Worm (Caenorhabditis elegans) whole organism, L4 larva: ENCODE measurements around the gene T05A8.8.

Source experiments
- F49E8.2 ChIP-seq: sonication (generic microtip); optimal IDR thresholded peaks from 2 replicates; lab custom pipeline; 2016; ENCODE audit warnings: missing compliant biosample characterization, mild to moderate bottlenecking, missing genetic modification characterization, borderline replicate concordance
- R02D3.7 ChIP-seq: fragments of 150-350 bp; sonication (generic microtip); optimal IDR thresholded peaks from 3 replicates; lab custom pipeline; 2014; ENCODE audit warnings: missing biosample characterization, missing genetic modification characterization
- Y5F2A.4 ChIP-seq: fragments of 200-800 bp; sonication (Bioruptor generic); optimal IDR thresholded peaks from 2 replicates; lab custom pipeline; 2018; ENCODE audit warnings: mild to moderate bottlenecking, missing genetic modification characterization, missing compliant biosample characterization
- ZK546.5 ChIP-seq, 2 experiments: sonication (generic microtip); optimal IDR thresholded peaks; 2 replicates each; lab custom pipeline; 2017; ENCODE audit warnings: missing biosample characterization in 2 of 2, missing genetic modification characterization in 2 of 2
- aha-1 ChIP-seq: fragments of 150-350 bp; peaks from one replicate; lab custom pipeline; 2014; ENCODE audit warnings: missing biosample characterization, missing genetic modification characterization
- aly-2 ChIP-seq: sonication (generic microtip); optimal IDR thresholded peaks from 2 replicates; lab custom pipeline; 2018; ENCODE audit warnings: missing biosample characterization, missing genetic modification characterization
- ama-1 ChIP-seq: fragments of 150-350 bp; optimal IDR thresholded peaks from 2 replicates; lab custom pipeline; 2014; ENCODE audit warnings: inconsistent platforms, mixed read lengths
- arid-1 ChIP-seq: fragments of 200-800 bp; sonication (Bioruptor generic); conservative IDR thresholded peaks from 2 replicates; pipeline ENCODE4 v1.3.6; 2022; ENCODE audit warnings: missing genetic modification reagents, missing genetic modification characterization, missing compliant biosample characterization
- ceh-32 ChIP-seq: sonication (generic microtip); optimal IDR thresholded peaks from 2 replicates; lab custom pipeline; 2016; ENCODE audit warnings: mild to moderate bottlenecking, missing genetic modification characterization, missing compliant biosample characterization; ENCODE audit not compliant: poor library complexity
- ces-1 ChIP-seq: fragments of 150-350 bp; sonication (generic microtip); optimal IDR thresholded peaks from 4 replicates; lab custom pipeline; 2014; ENCODE audit warnings: missing biosample characterization, missing genetic modification reagents, missing genetic modification characterization
- cey-2 ChIP-seq: sonication (generic microtip); optimal IDR thresholded peaks from 3 replicates; lab custom pipeline; 2017; ENCODE audit warnings: missing genetic modification characterization, mild to moderate bottlenecking, missing compliant biosample characterization, antibody characterized with exemption, borderline replicate concordance; ENCODE audit not compliant: insufficient read depth
- daf-12 ChIP-seq: fragments of 150-350 bp; optimal IDR thresholded peaks from 2 replicates; lab custom pipeline; 2014; ENCODE audit warnings: missing biosample characterization, missing genetic modification reagents, missing genetic modification characterization
- dmd-6 ChIP-seq: fragments of 200-800 bp; sonication (Bioruptor generic); IDR thresholded peaks from 2 replicates; pipeline ENCODE4 v1.3.6; 2022; ENCODE audit warnings: missing genetic modification reagents, missing genetic modification characterization, missing compliant biosample characterization
- duxl-1 ChIP-seq: sonication (generic microtip); optimal IDR thresholded peaks from 2 replicates; lab custom pipeline; 2016; ENCODE audit warnings: mild to moderate bottlenecking, missing genetic modification characterization, moderate library complexity, missing compliant biosample characterization; ENCODE audit not compliant: poor library complexity
- fkh-10 ChIP-seq: fragments of 150-350 bp; optimal IDR thresholded peaks from 2 replicates; lab custom pipeline; 2014; ENCODE audit warnings: missing biosample characterization, missing genetic modification reagents, missing genetic modification characterization
- fos-1 ChIP-seq: fragments of 150-350 bp; optimal IDR thresholded peaks from 2 replicates; lab custom pipeline; 2014; ENCODE audit warnings: missing biosample characterization, missing genetic modification characterization
- hlh-11 ChIP-seq: fragments of 200-800 bp; sonication (Bioruptor generic); optimal IDR thresholded peaks from 2 replicates; lab custom pipeline; 2018; ENCODE audit warnings: mild to moderate bottlenecking, missing genetic modification characterization, missing compliant biosample characterization
- lin-15B ChIP-seq: fragments of 150-350 bp; sonication (generic microtip); optimal IDR thresholded peaks from 3 replicates; lab custom pipeline; 2014; ENCODE audit warnings: missing biosample characterization, missing genetic modification characterization
- lir-3 ChIP-seq: sonication (generic microtip); optimal IDR thresholded peaks from 2 replicates; lab custom pipeline; 2016; ENCODE audit warnings: mild to moderate bottlenecking, missing genetic modification characterization, missing compliant biosample characterization
- mdl-1 ChIP-seq, 2 experiments: fragments of 150-350 bp in 1 of 2; sonication (generic microtip) in 1 of 2; optimal IDR thresholded peaks; 2 replicates each; lab custom pipeline; 2014 to 2017; ENCODE audit warnings: missing biosample characterization in 2 of 2, missing genetic modification characterization in 2 of 2
- mxl-2 ChIP-seq: fragments of 200-800 bp; sonication (Bioruptor generic); conservative IDR thresholded peaks from 2 replicates; pipeline ENCODE4 v1.3.6; 2022; ENCODE audit warnings: missing genetic modification reagents, missing genetic modification characterization, missing compliant biosample characterization
- nhr-10 ChIP-seq: fragments of 150-350 bp; optimal IDR thresholded peaks from 2 replicates; lab custom pipeline; 2014; ENCODE audit warnings: missing biosample characterization, missing genetic modification characterization
- nhr-102 ChIP-seq: sonication (generic microtip); optimal IDR thresholded peaks from 2 replicates; lab custom pipeline; 2016; ENCODE audit warnings: mild to moderate bottlenecking, missing genetic modification characterization, moderate library complexity, missing compliant biosample characterization
- nhr-111 ChIP-seq: fragments of 200-800 bp; sonication (Bioruptor generic); optimal IDR thresholded peaks from 2 replicates; lab custom pipeline; 2018; ENCODE audit warnings: mild to moderate bottlenecking, missing genetic modification characterization, missing compliant biosample characterization
- nhr-28 ChIP-seq: fragments of 150-350 bp; optimal IDR thresholded peaks from 2 replicates; lab custom pipeline; 2014; ENCODE audit warnings: missing biosample characterization, missing genetic modification characterization
- nhr-6 ChIP-seq: fragments of 150-350 bp; optimal IDR thresholded peaks from 2 replicates; lab custom pipeline; 2014; ENCODE audit warnings: missing biosample characterization, missing genetic modification characterization
- nhr-77 ChIP-seq: fragments of 150-350 bp; optimal IDR thresholded peaks from 2 replicates; lab custom pipeline; 2014; ENCODE audit warnings: missing biosample characterization, missing genetic modification characterization
- saeg-2 ChIP-seq: fragments of 200-800 bp; sonication (Bioruptor generic); IDR thresholded peaks from 2 replicates; pipeline ENCODE4 v1.3.6; 2022; ENCODE audit warnings: missing genetic modification reagents, missing genetic modification characterization, missing compliant biosample characterization
- skn-1 ChIP-seq: fragments of 150-350 bp; optimal IDR thresholded peaks from 2 replicates; lab custom pipeline; 2014; ENCODE audit warnings: missing biosample characterization, missing genetic modification characterization
- snpc-1.2 ChIP-seq: fragments of 200-800 bp; sonication (Bioruptor generic); IDR thresholded peaks from 2 replicates; pipeline ENCODE4 v1.3.6; 2022; ENCODE audit warnings: missing genetic modification reagents, missing genetic modification characterization, missing compliant biosample characterization
- snpc-4 ChIP-seq: fragments of 150-350 bp; optimal IDR thresholded peaks from 2 replicates; lab custom pipeline; 2014; ENCODE audit warnings: missing biosample characterization, missing genetic modification characterization
- spr-1 ChIP-seq: sonication (generic microtip); optimal IDR thresholded peaks from 2 replicates; lab custom pipeline; 2016; ENCODE audit warnings: mild to moderate bottlenecking, missing genetic modification characterization, missing compliant biosample characterization
- tag-97 ChIP-seq: fragments of 200-800 bp; sonication (Bioruptor generic); IDR thresholded peaks from 2 replicates; pipeline ENCODE4 v1.3.6; 2022; ENCODE audit warnings: missing genetic modification characterization, missing compliant biosample characterization
- unc-39 ChIP-seq: sonication (generic microtip); optimal IDR thresholded peaks from 2 replicates; lab custom pipeline; 2017; ENCODE audit warnings: missing biosample characterization, missing genetic modification characterization
- unc-62 ChIP-seq, 3 experiments: fragments of 150-350 bp in 1 of 3; sonication (generic microtip); optimal IDR thresholded peaks in 2 of 3; peaks in 1 of 3; 1 replicate in 1 of 3; 2 replicates in 2 of 3; lab custom pipeline; 2014 to 2017; ENCODE audit warnings: missing biosample characterization in 3 of 3, missing genetic modification characterization in 3 of 3, missing genetic modification reagents in 3 of 3, missing genotype in 1 of 3
- vab-7 ChIP-seq: fragments of 200-800 bp; sonication (Bioruptor generic); IDR thresholded peaks from 2 replicates; pipeline ENCODE4 v1.3.6; 2022; ENCODE audit warnings: missing genetic modification reagents, missing genetic modification characterization, missing compliant biosample characterization
- zag-1 ChIP-seq: fragments of 150-350 bp; optimal IDR thresholded peaks from 2 replicates; lab custom pipeline; 2014; ENCODE audit warnings: missing biosample characterization, missing genetic modification characterization
- zfp-3 ChIP-seq: fragments of 200-800 bp; sonication (Bioruptor generic); conservative IDR thresholded peaks from 2 replicates; pipeline ENCODE4 v1.3.6; 2022; ENCODE audit warnings: missing genetic modification reagents, missing genetic modification characterization, missing compliant biosample characterization
- zip-11 ChIP-seq: fragments of 200-800 bp; sonication (Bioruptor generic); IDR thresholded peaks from 2 replicates; pipeline ENCODE4 v1.3.6; 2022; ENCODE audit warnings: missing genetic modification characterization, missing compliant biosample characterization

Gene T05A8.8

ce11 chrII:2690080-2690479, 46.4 kb upstream of the T05A8.8 start, which contains the start of gene nspf-3:
nspf-3 (minus strand) TSS chrII:2690180.
- TF ChIP-seq unc-62 (GFP tag; optimal IDR thresholded peaks at IDR 0.05 in 1 of 2; lab: Kevin White, UChicago) (peak in 1 of 2 experiments; percentile 66), unc-62 (tag; optimal IDR thresholded peaks at IDR 0.05; lab: Kevin White, UChicago) (no peak), snpc-4 (no peak)

- no peak for TF ChIP-seq vab-7 (GFP tag; lab: Robert Waterston, UW)
- TF ChIP-seq mdl-1 (tag; optimal IDR thresholded peaks at IDR 0.05; lab: Kevin White, UChicago), result no peak
Observed at ce11 chrII:2692476-2692875, 44.0 kb upstream of the T05A8.8 start, which contains the start of gene set-11. set-11 (minus strand) TSS chrII:2692576.

DNA sequence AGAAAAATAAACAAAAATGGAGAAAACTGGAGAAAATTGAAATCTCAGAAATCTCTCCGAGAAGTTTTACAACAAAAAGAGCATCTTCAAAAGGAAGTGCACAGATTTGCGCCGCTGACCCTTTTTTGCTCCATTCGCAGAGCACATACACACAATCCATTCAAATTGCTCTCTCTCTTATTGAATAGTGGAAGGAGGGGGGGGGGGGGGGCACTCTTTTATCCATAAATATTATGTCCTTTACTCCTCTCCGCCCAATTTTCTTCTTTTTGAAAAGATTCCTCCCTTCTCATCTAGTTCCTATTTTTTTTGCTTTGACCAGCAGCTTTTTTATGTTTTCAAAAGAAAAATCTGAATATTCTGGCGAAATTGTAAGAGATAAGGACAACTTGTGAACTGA, 41.4 kb upstream of the T05A8.8 start:
- TF ChIP-seq fkh-10 (peak; percentile 40), cey-2 (tag; lab: Kevin White, UChicago) (no peak), daf-12 (no peak), nhr-111 (GFP tag; lab: Kevin White, UChicago) (no peak), nhr-102 (no peak)
- TF ChIP-seq, all 104 proteins: peak for 1

- TF ChIP-seq lir-3 (no peak), vab-7 (GFP tag; lab: Robert Waterston, UW) (no peak), arid-1 (no peak), zip-11 (GFP tag; lab: Robert Waterston, UW) (no peak), lin-15B (tag; lab: Kevin White, UChicago) (no peak), nhr-10 (tag; lab: Kevin White, UChicago) (no peak), mxl-2 (GFP tag; lab: Robert Waterston, UW) (no peak), zag-1 (tag; lab: Kevin White, UChicago) (no peak), snpc-1.2 (no peak), spr-1 (tag; lab: Kevin White, UChicago) (no peak), F49E8.2 (tag; lab: Kevin White, UChicago) (no peak)
- TF ChIP-seq, all 104 proteins: peak for 0
Observed at ce11 chrII:2698378-2698777, 38.1 kb upstream of the T05A8.8 start, which contains the start of gene sri-62. sri-62 (minus strand) TSS chrII:2698478.

ce11 chrII:2700229-2700628, 36.2 kb upstream of the T05A8.8 start, which contains the start of gene sri-61:
sri-61 (minus strand) TSS chrII:2700329.
- TF ChIP-seq ama-1 (lab: Kevin White, UChicago) (no peak), lin-15B (tag; lab: Kevin White, UChicago) (no peak), aha-1 (tag; lab: Kevin White, UChicago) (no peak), unc-62 (GFP tag; optimal IDR thresholded peaks at IDR 0.05 in 1 of 2; lab: Kevin White, UChicago) (peak in 1 of 2 experiments; percentile 25), unc-62 (tag; optimal IDR thresholded peaks at IDR 0.05; lab: Kevin White, UChicago) (no peak), hlh-11 (no peak), R02D3.7 (tag; lab: Kevin White, UChicago) (no peak), nhr-6 (tag; lab: Kevin White, UChicago) (no peak), tag-97 (GFP tag; lab: Robert Waterston, UW) (no peak)
- TF ChIP-seq, all 104 proteins: peak for 1

DNA sequence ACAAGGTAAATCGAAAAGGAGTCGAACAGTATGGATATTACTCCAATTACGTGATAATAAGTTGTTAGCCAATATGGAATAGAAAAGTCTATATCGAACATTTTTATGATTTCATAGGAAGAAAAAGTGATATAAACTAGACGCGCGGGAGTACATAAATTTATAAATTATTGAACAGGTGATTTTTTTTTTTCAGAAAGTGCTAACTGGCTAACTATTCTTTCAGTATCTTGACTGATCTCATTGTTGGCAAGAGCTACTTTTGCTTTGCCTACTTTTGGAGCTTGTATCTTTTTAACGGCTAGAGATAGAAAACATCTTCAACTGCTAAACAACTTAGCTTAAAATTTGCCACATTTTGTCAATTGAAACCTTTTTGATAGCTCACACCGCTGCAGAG, 33.7 kb upstream of the T05A8.8 start, which contains the start of gene sri-60:
Gene sri-60, minus strand, starts transcription at position 101 of the 400 bp plus-strand sequence.
- TF ChIP-seq saeg-2 (GFP tag; lab: Robert Waterston, UW) (no peak), Y5F2A.4 (GFP tag; lab: Kevin White, UChicago) (no peak), nhr-28 (tag; lab: Kevin White, UChicago) (no peak), ZK546.5 (tag; optimal IDR thresholded peaks at IDR 0.05; lab: Kevin White, UChicago) (no peak), fos-1 (tag; lab: Kevin White, UChicago) (no peak), unc-39 (no peak), skn-1 (tag; lab: Kevin White, UChicago) (no peak), duxl-1 (tag; lab: Kevin White, UChicago) (no peak), nhr-77 (no peak), dmd-6 (GFP tag; lab: Robert Waterston, UW) (no peak), snpc-4 (no peak), ces-1 (GFP tag; lab: Kevin White, UChicago) (no peak), hlh-11 (no peak), aly-2 (no peak), ceh-32 (no peak), zfp-3 (GFP tag; lab: Robert Waterston, UW) (no peak)
